Fruit fly (Drosophila melanogaster) whole organism, pupa: ENCODE data around the gene PIP82.

ENCODE experiments used
- CG13204 ChIP-seq: fragments of 200-800 bp; sonication (Bioruptor generic); optimal IDR thresholded peaks from 2 replicates; lab custom pipeline; 2018; ENCODE audit warnings: missing biosample characterization, mild to moderate bottlenecking, missing genetic modification characterization, moderate library complexity
- CG15710 ChIP-seq: fragments of 200-800 bp; sonication (Bioruptor generic); optimal IDR thresholded peaks from 2 replicates; lab custom pipeline; 2018; ENCODE audit warnings: missing biosample characterization, mild to moderate bottlenecking, missing genetic modification characterization, moderate library complexity
- CG17806 ChIP-seq: fragments of 200-800 bp; sonication (Bioruptor generic); optimal IDR thresholded peaks from 2 replicates; lab custom pipeline; 2018; ENCODE audit warnings: missing biosample characterization, mild to moderate bottlenecking, missing genetic modification characterization, moderate library complexity
- EcR ChIP-seq: fragments of 200-800 bp; sonication (Bioruptor generic); optimal IDR thresholded peaks from 3 replicates; lab custom pipeline; 2019; ENCODE audit warnings: missing biosample characterization, missing genetic modification characterization, mild to moderate bottlenecking, moderate library complexity, missing genetic modification reagents
- Ets98B ChIP-seq: fragments of 200-800 bp; sonication (Bioruptor generic); IDR thresholded peaks from 2 replicates; pipeline ENCODE4 v1.3.6; 2022; ENCODE audit warnings: missing biosample characterization, missing genetic modification characterization
- Pif1B ChIP-seq: fragments of 200-800 bp; sonication (Bioruptor generic); optimal IDR thresholded peaks from 3 replicates; lab custom pipeline; 2016; ENCODE audit warnings: missing biosample characterization, missing genetic modification characterization
- Snoo ChIP-seq: fragments of 200-800 bp; sonication (Bioruptor generic); optimal IDR thresholded peaks from 3 replicates; lab custom pipeline; 2017; ENCODE audit warnings: missing biosample characterization, mild to moderate bottlenecking, missing genetic modification characterization, inconsistent platforms
- fd96Ca ChIP-seq: fragments of 200-800 bp; sonication (Bioruptor generic); IDR thresholded peaks from 3 replicates; pipeline ENCODE4 v1.3.6; 2022; ENCODE audit warnings: missing biosample characterization, missing genetic modification characterization
- gl ChIP-seq: fragments of 200-800 bp; sonication (Bioruptor generic); optimal IDR thresholded peaks from 2 replicates; lab custom pipeline; 2018; ENCODE audit warnings: missing biosample characterization, mild to moderate bottlenecking, missing genetic modification characterization
- rn ChIP-seq: fragments of 200-800 bp; sonication (Bioruptor generic); IDR thresholded peaks from 2 replicates; pipeline ENCODE4 v1.3.6; 2022; ENCODE audit warnings: missing biosample characterization, missing genetic modification characterization

- no peak for TF ChIP-seq CG15710 (tag; lab: Kevin White, UChicago)
- no peak for TF ChIP-seq EcR
- TF ChIP-seq CG13204 (GFP tag; lab: Kevin White, UChicago) = no peak
- TF ChIP-seq Pif1B (GFP tag; lab: Kevin White, UChicago) = no peak
- no peak for TF ChIP-seq fd96Ca (GFP tag; lab: Robert Waterston, UW)
- no peak for TF ChIP-seq CG17806
- no peak for TF ChIP-seq gl
- TF ChIP-seq Snoo (tag; lab: Kevin White, UChicago) = no peak
- TF ChIP-seq Ets98B = no peak
- no peak for TF ChIP-seq rn
Observed at dm6 chrX:8502053-8502452, 27.4 kb downstream of the PIP82 start.
